Worm (Caenorhabditis elegans): ENCODE measurements around the gene M03C11.6.
A peak's percentile ranks its signal among the peaks of the same experiment; 100 is the strongest.

Gene M03C11.6

ce11 chrIII:10423906-10424305, at the start of gene M03C11.6:
Gene M03C11.6, minus strand, starts transcription at chrIII:10424006.
- TF ChIP-seq ref-1 (GFP tag; conservative IDR thresholded peaks at IDR 0.05) (no peak), ztf-23 (GFP tag; IDR thresholded peaks at IDR 0.05) (no peak), flt-1 (GFP tag; IDR thresholded peaks at IDR 0.05) (no peak)

- TF ChIP-seq ztf-23 (GFP tag; IDR thresholded peaks at IDR 0.05) (no peak), ztf-29 (GFP tag; IDR thresholded peaks at IDR 0.05) (no peak), T22C8.4 (GFP tag; IDR thresholded peaks at IDR 0.05) (no peak), flt-1 (GFP tag; IDR thresholded peaks at IDR 0.05) (no peak), cog-1 (tag; optimal IDR thresholded peaks at IDR 0.05) (no peak), ref-1 (GFP tag; conservative IDR thresholded peaks at IDR 0.05) (no peak)
Measured at ce11 chrIII:10470927-10471326, 47.1 kb upstream of the M03C11.6 start, which contains the start of gene cul-1. Gene cul-1, plus strand, starts transcription at chrIII:10471237.

DNA sequence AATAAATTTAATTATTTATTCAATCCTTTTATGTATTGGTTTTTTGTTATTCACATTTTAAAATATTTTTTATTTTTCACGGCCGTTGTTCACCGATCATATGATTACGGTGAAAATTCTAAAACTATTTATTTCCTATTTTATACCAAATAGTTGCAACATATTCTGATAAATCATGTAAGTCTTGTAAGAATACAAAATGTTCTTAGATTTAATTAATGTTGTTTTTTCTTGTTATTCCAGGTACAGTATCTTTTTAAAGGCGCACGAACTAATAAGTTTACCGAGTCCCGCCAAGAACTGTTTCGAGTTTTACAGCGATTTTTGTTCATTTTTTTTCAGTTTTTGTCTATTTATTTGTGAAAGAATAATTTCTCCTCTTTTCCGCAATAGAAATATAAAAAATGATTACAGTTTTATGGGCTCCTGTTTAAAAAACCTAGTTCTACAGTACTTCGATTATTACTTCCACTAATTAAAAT, 45.8 kb upstream of the M03C11.6 start, which contains the start of gene D2045.5:
Gene D2045.5 (minus strand): TSS at position 51 of the 482 bp plus-strand sequence.
- TF ChIP-seq klf-2 (GFP tag; conservative IDR thresholded peaks at IDR 0.05): no peak
- no peak for TF ChIP-seq ref-1 (GFP tag; conservative IDR thresholded peaks at IDR 0.05)
- TF ChIP-seq med-1 (GFP tag; optimal IDR thresholded peaks at IDR 0.05; ENCODE audit: insufficient read depth): no peak
- TF ChIP-seq cog-1 (tag; optimal IDR thresholded peaks at IDR 0.05): no peak
- no peak for TF ChIP-seq flt-1 (GFP tag; IDR thresholded peaks at IDR 0.05)

- TF ChIP-seq flt-1 (GFP tag; IDR thresholded peaks at IDR 0.05) (no peak), ztf-29 (GFP tag; IDR thresholded peaks at IDR 0.05) (no peak), tab-1 (GFP tag; IDR thresholded peaks at IDR 0.05) (no peak), T22C8.4 (GFP tag; IDR thresholded peaks at IDR 0.05) (no peak), klf-2 (GFP tag; conservative IDR thresholded peaks at IDR 0.05) (no peak), med-1 (GFP tag; optimal IDR thresholded peaks at IDR 0.05; ENCODE audit: insufficient read depth) (no peak), cog-1 (tag; optimal IDR thresholded peaks at IDR 0.05) (no peak), ref-1 (GFP tag; conservative IDR thresholded peaks at IDR 0.05) (no peak), ztf-23 (GFP tag; IDR thresholded peaks at IDR 0.05) (no peak)
Measured at ce11 chrIII:10464455-10464854, 40.6 kb upstream of the M03C11.6 start.

ce11 chrIII:10463653-10464052, 39.8 kb upstream of the M03C11.6 start:
- TF ChIP-seq T22C8.4 (GFP tag; IDR thresholded peaks at IDR 0.05): no peak
- no peak for TF ChIP-seq klf-2 (GFP tag; conservative IDR thresholded peaks at IDR 0.05)
- TF ChIP-seq med-1 (GFP tag; optimal IDR thresholded peaks at IDR 0.05; ENCODE audit: insufficient read depth): no peak
- TF ChIP-seq flt-1 (GFP tag; IDR thresholded peaks at IDR 0.05): no peak
- no peak for TF ChIP-seq cog-1 (tag; optimal IDR thresholded peaks at IDR 0.05)

DNA sequence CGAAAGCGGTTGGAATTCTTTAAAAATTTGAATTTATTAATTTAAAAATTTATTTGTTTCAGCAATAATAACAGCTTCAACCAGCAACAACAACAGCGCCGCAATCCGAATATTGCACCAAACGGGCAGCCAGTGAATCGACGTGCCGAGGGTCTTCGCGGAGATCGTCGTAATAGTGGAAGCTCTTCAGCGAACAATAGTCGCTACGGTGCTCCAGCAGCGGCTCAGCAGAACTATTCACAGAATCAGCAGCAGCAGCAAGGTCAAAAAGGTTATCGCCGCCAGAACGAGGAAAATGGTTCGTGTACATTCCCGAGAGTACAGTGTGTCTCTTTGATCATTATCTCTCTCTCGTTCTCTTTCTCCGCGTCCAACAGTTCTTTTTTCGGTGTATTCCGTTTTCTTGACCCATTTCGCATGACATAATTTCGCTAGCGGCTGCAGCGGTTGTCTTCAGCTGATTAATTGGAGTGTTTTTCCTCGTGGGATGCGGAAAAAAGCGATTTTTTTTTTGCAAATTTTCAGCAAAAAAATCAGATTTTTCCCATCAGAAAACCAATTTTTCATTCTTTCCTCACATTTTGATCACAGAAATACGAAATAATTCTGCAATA, 39.2 kb upstream of the M03C11.6 start:
- TF ChIP-seq klf-2 (GFP tag; conservative IDR thresholded peaks at IDR 0.05): no peak

DNA sequence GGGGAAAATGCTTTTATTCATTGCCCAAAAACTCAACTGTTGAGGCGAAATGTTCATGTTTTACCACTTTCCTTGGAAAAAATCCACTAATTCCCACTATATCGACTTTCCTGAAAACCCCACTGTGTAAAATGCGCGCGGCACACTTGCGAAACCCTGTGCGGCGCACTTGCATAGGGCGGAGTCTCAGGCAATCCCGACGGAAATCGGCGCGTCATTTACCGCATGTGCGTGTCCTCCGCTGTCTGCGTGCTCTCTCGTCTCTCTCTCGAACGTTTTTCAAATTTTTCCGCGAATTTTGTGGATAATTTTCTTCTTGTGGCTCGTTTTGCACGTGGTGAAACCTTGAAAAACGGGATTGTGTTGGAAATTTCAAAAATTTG, 37.3 kb upstream of the M03C11.6 start, which contains the start of gene atx-2:
Gene atx-2 (plus strand): TSS at position 226 of the 383 bp plus-strand sequence.
- TF ChIP-seq ztf-23 (GFP tag; IDR thresholded peaks at IDR 0.05): peak; percentile 98
- TF ChIP-seq ref-1 (GFP tag; conservative IDR thresholded peaks at IDR 0.05): peak; percentile 91
- TF ChIP-seq tab-1 (GFP tag; IDR thresholded peaks at IDR 0.05): peak; percentile 98
- TF ChIP-seq flt-1 (GFP tag; IDR thresholded peaks at IDR 0.05): peak; percentile 99
- TF ChIP-seq klf-2 (GFP tag; conservative IDR thresholded peaks at IDR 0.05): peak; percentile 99
- peak; percentile 98 for TF ChIP-seq T22C8.4 (GFP tag; IDR thresholded peaks at IDR 0.05)
- peak; percentile 99 for TF ChIP-seq med-1 (GFP tag; optimal IDR thresholded peaks at IDR 0.05; ENCODE audit: insufficient read depth)
- TF ChIP-seq cog-1 (tag; optimal IDR thresholded peaks at IDR 0.05): peak; percentile 95
- TF ChIP-seq ztf-29 (GFP tag; IDR thresholded peaks at IDR 0.05): peak; percentile 98

- TF ChIP-seq cog-1 (tag; optimal IDR thresholded peaks at IDR 0.05) (peak; percentile 59), ref-1 (GFP tag; conservative IDR thresholded peaks at IDR 0.05) (no peak), ztf-29 (GFP tag; IDR thresholded peaks at IDR 0.05) (0 out of 2 replicates have a peak, but pooled peaks have one; percentile 39), klf-2 (GFP tag; conservative IDR thresholded peaks at IDR 0.05) (peak; percentile 79), ztf-23 (GFP tag; IDR thresholded peaks at IDR 0.05) (peak; percentile 90), T22C8.4 (GFP tag; IDR thresholded peaks at IDR 0.05) (0 out of 2 replicates have a peak, but pooled peaks have one; percentile 6), tab-1 (GFP tag; IDR thresholded peaks at IDR 0.05) (no peak), flt-1 (GFP tag; IDR thresholded peaks at IDR 0.05) (peak; percentile 77), med-1 (GFP tag; optimal IDR thresholded peaks at IDR 0.05; ENCODE audit: insufficient read depth) (no peak)
Measured at ce11 chrIII:10460427-10461163, 36.8 kb upstream of the M03C11.6 start, which contains the start of gene ecps-1. Gene ecps-1, minus strand, starts transcription at chrIII:10460551.

DNA sequence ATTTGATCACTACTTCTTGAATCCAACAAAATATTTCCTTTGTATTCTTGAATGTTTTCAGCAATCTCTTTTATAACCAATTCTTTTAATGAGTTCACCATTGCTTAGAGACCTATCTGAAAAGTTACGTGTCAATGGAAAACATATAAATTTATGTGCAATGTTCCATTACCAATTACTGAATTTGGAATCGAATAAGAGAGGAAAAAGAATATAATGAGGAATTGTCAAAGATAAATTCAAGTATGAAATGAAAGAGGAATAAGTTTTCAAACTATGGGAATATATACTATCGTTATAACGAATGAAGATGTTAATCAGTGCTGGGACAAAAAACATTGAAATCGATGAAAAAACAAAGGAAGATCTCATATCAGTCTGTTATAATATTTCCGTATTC, 27.2 kb upstream of the M03C11.6 start, which contains the start of gene H04D03.4:
Gene H04D03.4 (minus strand): TSS at position 101 of the 400 bp plus-strand sequence.
- TF ChIP-seq tab-1 (GFP tag; IDR thresholded peaks at IDR 0.05) (no peak), ref-1 (GFP tag; conservative IDR thresholded peaks at IDR 0.05) (no peak), flt-1 (GFP tag; IDR thresholded peaks at IDR 0.05) (no peak), med-1 (GFP tag; optimal IDR thresholded peaks at IDR 0.05; ENCODE audit: insufficient read depth) (no peak), klf-2 (GFP tag; conservative IDR thresholded peaks at IDR 0.05) (no peak), ztf-29 (GFP tag; IDR thresholded peaks at IDR 0.05) (no peak), cog-1 (tag; optimal IDR thresholded peaks at IDR 0.05) (no peak)

- TF ChIP-seq cog-1 (tag; optimal IDR thresholded peaks at IDR 0.05) (no peak), med-1 (GFP tag; optimal IDR thresholded peaks at IDR 0.05; ENCODE audit: insufficient read depth) (no peak), ztf-23 (GFP tag; IDR thresholded peaks at IDR 0.05) (no peak), flt-1 (GFP tag; IDR thresholded peaks at IDR 0.05) (no peak), tab-1 (GFP tag; IDR thresholded peaks at IDR 0.05) (no peak), klf-2 (GFP tag; conservative IDR thresholded peaks at IDR 0.05) (no peak), T22C8.4 (GFP tag; IDR thresholded peaks at IDR 0.05) (no peak), ztf-29 (GFP tag; IDR thresholded peaks at IDR 0.05) (no peak), ref-1 (GFP tag; conservative IDR thresholded peaks at IDR 0.05) (no peak)
Measured at ce11 chrIII:10446730-10447129, 22.9 kb upstream of the M03C11.6 start, which contains the start of gene H04D03.7. Gene H04D03.7, minus strand, starts transcription at chrIII:10446830.
